Fruit fly (Drosophila melanogaster) whole organism, embryonic: ENCODE measurements around the gene CG31459.

ENCODE experiments used
- Aef1 ChIP-seq: fragments of 200-800 bp; sonication (Bioruptor generic); IDR thresholded peaks from 3 replicates; pipeline ENCODE4 v1.3.6; 2022; ENCODE audit warnings: missing biosample characterization, missing genetic modification characterization
- Atf6 ChIP-seq: fragments of 200-800 bp; sonication (Bioruptor generic); IDR thresholded peaks from 2 replicates; pipeline ENCODE4 v1.3.6; 2022; ENCODE audit warnings: missing biosample characterization, missing genetic modification characterization
- CG11085 ChIP-seq: fragments of 200-800 bp; sonication (Bioruptor generic); IDR thresholded peaks from 2 replicates; pipeline ENCODE4 v1.3.6; 2022; ENCODE audit warnings: missing biosample characterization, missing genetic modification characterization
- CG14014 ChIP-seq: fragments of 200-800 bp; sonication (Bioruptor generic); IDR thresholded peaks from 2 replicates; pipeline ENCODE4 v1.3.6; 2022; ENCODE audit warnings: missing biosample characterization, missing genetic modification characterization
- CG1529 ChIP-seq: fragments of 200-800 bp; sonication (Bioruptor generic); optimal IDR thresholded peaks from 3 replicates; lab custom pipeline; 2018; ENCODE audit warnings: missing biosample characterization, missing genetic modification characterization
- CG1603 ChIP-seq: fragments of 200-800 bp; sonication (Bioruptor generic); optimal IDR thresholded peaks from 2 replicates; lab custom pipeline; 2019; ENCODE audit warnings: missing biosample characterization, mild to moderate bottlenecking, missing genetic modification characterization, moderate library complexity
- CG17328 ChIP-seq: fragments of 200-800 bp; sonication (Bioruptor generic); IDR thresholded peaks from 2 replicates; pipeline ENCODE4 v1.3.6; 2022; ENCODE audit warnings: missing biosample characterization, missing genetic modification characterization
- CG17385 ChIP-seq: fragments of 200-800 bp; sonication (Bioruptor generic); optimal IDR thresholded peaks from 3 replicates; lab custom pipeline; 2018; ENCODE audit warnings: missing biosample characterization, mild to moderate bottlenecking, missing genetic modification characterization
- CG1832 ChIP-seq: fragments of 200-800 bp; sonication (Bioruptor generic); optimal IDR thresholded peaks from 2 replicates; lab custom pipeline; 2017; ENCODE audit warnings: missing biosample characterization, mild to moderate bottlenecking, missing genetic modification characterization, inconsistent platforms
- CG2678 ChIP-seq: fragments of 200-800 bp; sonication (Bioruptor generic); optimal IDR thresholded peaks from 3 replicates; lab custom pipeline; 2019; ENCODE audit warnings: missing biosample characterization, mild to moderate bottlenecking, missing genetic modification characterization, moderate library complexity
- CG2712 ChIP-seq: fragments of 200-800 bp; optimal IDR thresholded peaks from 3 replicates; lab custom pipeline; 2019; ENCODE audit warnings: missing biosample characterization, mild to moderate bottlenecking, missing genetic modification characterization, moderate library complexity
- CG2875 ChIP-seq: fragments of 200-800 bp; sonication (Bioruptor generic); optimal IDR thresholded peaks from 2 replicates; lab custom pipeline; 2017; ENCODE audit warnings: missing biosample characterization, mild to moderate bottlenecking, missing genetic modification characterization, missing genetic modification reagents
- CG4854 ChIP-seq: fragments of 200-800 bp; sonication (Bioruptor generic); optimal IDR thresholded peaks from 2 replicates; lab custom pipeline; 2016; ENCODE audit warnings: missing biosample characterization, missing genetic modification characterization, inconsistent platforms
- CG5245 ChIP-seq: fragments of 200-800 bp; sonication (Bioruptor generic); optimal IDR thresholded peaks from 3 replicates; lab custom pipeline; 2016; ENCODE audit warnings: missing biosample characterization, missing genetic modification characterization
- CG6813 ChIP-seq: fragments of 200-800 bp; sonication (Bioruptor generic); optimal IDR thresholded peaks from 2 replicates; lab custom pipeline; 2017; ENCODE audit warnings: missing biosample characterization, missing genetic modification characterization, mild to moderate bottlenecking, moderate library complexity, missing genetic modification reagents
- CG8290 ChIP-seq, 3 experiments: fragments of 200-800 bp; sonication (Bioruptor generic); optimal IDR thresholded peaks; 2 replicates each; lab custom pipeline; 2016 to 2019; ENCODE audit warnings: missing biosample characterization in 3 of 3, missing genetic modification characterization in 3 of 3, mild to moderate bottlenecking in 2 of 3, moderate library complexity in 1 of 3
- CG9727 ChIP-seq: fragments of 200-800 bp; sonication (Bioruptor generic); optimal IDR thresholded peaks from 3 replicates; lab custom pipeline; 2017; ENCODE audit warnings: missing biosample characterization, mild to moderate bottlenecking, missing genetic modification characterization
- CkIIα-i1 ChIP-seq: fragments of 200-800 bp; sonication (Bioruptor generic); IDR thresholded peaks from 2 replicates; pipeline ENCODE4 v1.3.6; 2022; ENCODE audit warnings: missing biosample characterization, missing genetic modification characterization
- CrebB ChIP-seq: fragments of 200-800 bp; sonication (Bioruptor generic); optimal IDR thresholded peaks from 3 replicates; lab custom pipeline; 2018; ENCODE audit warnings: missing biosample characterization, mild to moderate bottlenecking, missing genetic modification characterization
- D19B ChIP-seq: fragments of 200-800 bp; sonication (Bioruptor generic); optimal IDR thresholded peaks from 2 replicates; lab custom pipeline; 2017; ENCODE audit warnings: missing biosample characterization, mild to moderate bottlenecking, missing genetic modification characterization
- Doc3 ChIP-seq: fragments of 200-800 bp; sonication (Bioruptor generic); IDR thresholded peaks from 3 replicates; pipeline ENCODE4 v1.3.6; 2022; ENCODE audit warnings: missing biosample characterization, missing genetic modification characterization; ENCODE audit not compliant: partially characterized antibody
- H15 ChIP-seq: fragments of 200-800 bp; sonication (Bioruptor generic); IDR thresholded peaks from 3 replicates; pipeline ENCODE4 v1.3.6; 2022; ENCODE audit warnings: missing biosample characterization, missing genetic modification characterization
- H2.0 ChIP-seq: fragments of 200-800 bp; sonication (Bioruptor generic); IDR thresholded peaks from 2 replicates; pipeline ENCODE4 v1.3.6; 2022; ENCODE audit warnings: missing biosample characterization, missing genetic modification characterization
- HLHmδ ChIP-seq: fragments of 200-800 bp; sonication (Bioruptor generic); optimal IDR thresholded peaks from 2 replicates; lab custom pipeline; 2018; ENCODE audit warnings: missing biosample characterization, mild to moderate bottlenecking, missing genetic modification characterization, moderate library complexity
- HmgD ChIP-seq: fragments of 200-800 bp; sonication (Bioruptor generic); optimal IDR thresholded peaks from 3 replicates; lab custom pipeline; 2016; ENCODE audit warnings: missing biosample characterization, missing genetic modification characterization
- Kr ChIP-seq: fragments of 200-800 bp; sonication (Bioruptor generic); optimal IDR thresholded peaks from 2 replicates; lab custom pipeline; 2017; ENCODE audit warnings: missing biosample characterization, mild to moderate bottlenecking, missing genetic modification characterization
- Med ChIP-seq: fragments of 200-800 bp; sonication (Bioruptor generic); peaks from one replicate; lab custom pipeline; 2016; ENCODE audit warnings: missing biosample characterization, missing genetic modification characterization, mild to moderate bottlenecking, inconsistent platforms, moderate library complexity
- NC2β ChIP-seq: fragments of 200-800 bp; sonication (Bioruptor generic); optimal IDR thresholded peaks from 2 replicates; lab custom pipeline; 2016; ENCODE audit warnings: missing biosample characterization, missing genetic modification characterization
- Oli ChIP-seq: fragments of 200-800 bp; sonication (Bioruptor generic); optimal IDR thresholded peaks from 2 replicates; lab custom pipeline; 2018; ENCODE audit warnings: missing biosample characterization, mild to moderate bottlenecking, missing genetic modification characterization, moderate library complexity
- PHDP ChIP-seq: fragments of 200-800 bp; sonication (Bioruptor generic); optimal IDR thresholded peaks from 3 replicates; lab custom pipeline; 2018; ENCODE audit warnings: missing biosample characterization, mild to moderate bottlenecking, missing genetic modification characterization, moderate library complexity
- Rfx ChIP-seq: fragments of 200-800 bp; sonication (Bioruptor generic); IDR thresholded peaks from 2 replicates; pipeline ENCODE4 v1.3.6; 2022; ENCODE audit warnings: missing biosample characterization, missing genetic modification characterization
- Sry-δ ChIP-seq: fragments of 200-800 bp; sonication (Bioruptor generic); optimal IDR thresholded peaks from 2 replicates; lab custom pipeline; 2016; ENCODE audit warnings: missing biosample characterization, missing genetic modification characterization
- Stat92E ChIP-seq, 3 experiments: fragments of >200 bp in 2 of 3; fragments of 200-800 bp in 1 of 3; sonication (Bioruptor generic) in 1 of 3; optimal IDR thresholded peaks; 2 replicates each; lab custom pipeline; 2017 to 2019; ENCODE audit warnings: missing biosample characterization in 3 of 3, missing genetic modification characterization in 3 of 3, mild to moderate bottlenecking in 1 of 3, moderate library complexity in 1 of 3
- bbx ChIP-seq: fragments of 200-800 bp; sonication (Bioruptor generic); IDR thresholded peaks from 2 replicates; pipeline ENCODE4 v1.3.6; 2022; ENCODE audit warnings: missing biosample characterization, missing genetic modification characterization; ENCODE audit not compliant: partially characterized antibody
- bsh ChIP-seq, 2 experiments: fragments of 200-800 bp; sonication (Bioruptor generic); optimal IDR thresholded peaks; 2 replicates each; lab custom pipeline; 2017 to 2018; ENCODE audit warnings: mild to moderate bottlenecking in 2 of 2, missing biosample characterization in 2 of 2, missing genetic modification characterization in 2 of 2, moderate library complexity in 1 of 2
- chinmo ChIP-seq: fragments of 200-800 bp; sonication (Bioruptor generic); IDR thresholded peaks from 4 replicates; pipeline ENCODE4 v1.3.6; 2022; ENCODE audit warnings: missing biosample characterization, missing genetic modification characterization; ENCODE audit not compliant: partially characterized antibody
- cwo ChIP-seq: fragments of 200-800 bp; sonication (Bioruptor generic); optimal IDR thresholded peaks from 3 replicates; lab custom pipeline; 2017; ENCODE audit warnings: missing biosample characterization, missing genetic modification characterization, mild to moderate bottlenecking, moderate library complexity, missing genetic modification reagents
- dysf ChIP-seq: fragments of 200-800 bp; sonication (Bioruptor generic); IDR thresholded peaks from 3 replicates; pipeline ENCODE4 v1.3.6; 2022; ENCODE audit warnings: missing biosample characterization, missing genetic modification characterization
- fd3F ChIP-seq: fragments of 200-800 bp; sonication (Bioruptor generic); optimal IDR thresholded peaks from 2 replicates; lab custom pipeline; 2018; ENCODE audit warnings: missing biosample characterization, mild to moderate bottlenecking, missing genetic modification characterization, moderate library complexity
- fd64A ChIP-seq: fragments of 200-800 bp; sonication (Bioruptor generic); optimal IDR thresholded peaks from 3 replicates; lab custom pipeline; 2018; ENCODE audit warnings: missing biosample characterization, mild to moderate bottlenecking, missing genetic modification characterization
- hbn ChIP-seq: fragments of 200-800 bp; sonication (Bioruptor generic); IDR thresholded peaks from 2 replicates; pipeline ENCODE4 v1.3.6; 2022; ENCODE audit warnings: missing biosample characterization, missing genetic modification characterization; ENCODE audit not compliant: partially characterized antibody
- peb ChIP-seq: fragments of 200-800 bp; sonication (Bioruptor generic); IDR thresholded peaks from 2 replicates; pipeline ENCODE4 v1.3.6; 2022; ENCODE audit warnings: missing biosample characterization, missing genetic modification characterization
- prd ChIP-seq, 3 experiments: fragments of >200 bp in 2 of 3; fragments of 200-800 bp in 1 of 3; sonication (Bioruptor generic) in 1 of 3; optimal IDR thresholded peaks in 2 of 3; IDR thresholded peaks in 1 of 3; 2 replicates in 2 of 3; 3 replicates in 1 of 3; pipeline versions ENCODE4 v1.3.6 to Lab custom; 2017 to 2022; ENCODE audit warnings: missing biosample characterization in 1 of 3, missing genetic modification characterization in 1 of 3
- rib ChIP-seq: fragments of 200-800 bp; sonication (Bioruptor generic); IDR thresholded peaks from 2 replicates; pipeline ENCODE4 v1.3.6; 2022; ENCODE audit warnings: missing biosample characterization, missing genetic modification characterization
- sim ChIP-seq: fragments of 200-800 bp; sonication (Bioruptor generic); IDR thresholded peaks from 2 replicates; pipeline ENCODE4 v1.3.6; 2022; ENCODE audit warnings: missing biosample characterization, missing genetic modification characterization
- sob ChIP-seq: fragments of 200-800 bp; sonication (Bioruptor generic); IDR thresholded peaks from 2 replicates; pipeline ENCODE4 v1.3.6; 2022; ENCODE audit warnings: missing biosample characterization, missing genetic modification characterization
- sr ChIP-seq: fragments of 200-800 bp; sonication (Bioruptor generic); IDR thresholded peaks from 3 replicates; pipeline ENCODE4 v1.3.6; 2022; ENCODE audit warnings: missing biosample characterization, missing genetic modification characterization
- trh ChIP-seq: fragments of 200-800 bp; sonication (Bioruptor generic); optimal IDR thresholded peaks from 2 replicates; lab custom pipeline; 2016; ENCODE audit warnings: missing biosample characterization, missing genetic modification characterization

The CG31459 gene

dm6 chr3R:19836687-19837086 lies 4.0 kb upstream of the CG31459 start, which contains the start of gene bnl (continued):
- TF ChIP-seq fd3F (GFP tag; lab: Kevin White, UChicago) (no peak), CG5245 (peak; percentile 33), HmgD (peak; percentile 67), hbn (no peak; the same call in 1 of the 2 replicates), CG17328 (peak; percentile 61), chinmo (GFP tag; lab: Robert Waterston, UW) (peak; percentile 83; the same call in 3 of the 4 replicates), CG14014 (GFP tag; lab: Robert Waterston, UW) (0 out of 2 replicates have a peak, but pooled peaks have one; percentile 20), Rfx (peak; percentile 71), CG2678 (tag; lab: Kevin White, UChicago) (peak; percentile 46), PHDP (peak; percentile 22), CG1529 (GFP tag; lab: Kevin White, UChicago) (peak; percentile 36), CkIIα-i1 (GFP tag; lab: Robert Waterston, UW) (no peak), CG2875 (peak; percentile 15), CG2712 (tag; lab: Kevin White, UChicago) (peak; percentile 50), HLHmδ (peak; percentile 84), CG11085 (GFP tag; lab: Robert Waterston, UW) (no peak), CG6813 (GFP tag; lab: Kevin White, UChicago) (peak; percentile 46), Oli (tag; lab: Kevin White, UChicago) (peak; percentile 4), Kr (peak; percentile 55), H2.0 (GFP tag; lab: Robert Waterston, UW) (0 out of 2 replicates have a peak, but pooled peaks have one; percentile 30), CG4854 (GFP tag; lab: Kevin White, UChicago) (no peak), Sry-δ (GFP tag; lab: Kevin White, UChicago) (peak; percentile 22), trh (GFP tag; lab: Kevin White, UChicago) (no peak), dysf (peak; percentile 46; the same call in 1 of the 3 replicates), Atf6 (GFP tag; lab: Robert Waterston, UW) (peak; percentile 61), cwo (peak; percentile 85), peb (GFP tag; lab: Robert Waterston, UW) (peak; percentile 37; the same call in 1 of the 2 replicates), CG17385 (GFP tag; lab: Kevin White, UChicago) (peak; percentile 32), sr (GFP tag; lab: Robert Waterston, UW) (peak; percentile 96), H15 (peak; percentile 26; the same call in 1 of the 3 replicates), CG8290 (GFP tag; optimal IDR thresholded peaks at IDR 0.05; lab: Kevin White, UChicago) (peak; percentile 55), CG8290 (tag; optimal IDR thresholded peaks at IDR 0.05; lab: Kevin White, UChicago) (peak; percentile 25 to 91), Stat92E (GFP tag; optimal IDR thresholded peaks at IDR 0.05; lab: Kevin White, UChicago) (peak in 1 of 3 experiments; percentile 58), sob (peak; percentile 72; the same call in 1 of the 2 replicates), fd64A (peak; percentile 9), sim (GFP tag; lab: Robert Waterston, UW) (peak; percentile 13; the same call in 1 of the 2 replicates), CG1832 (peak; percentile 94), bsh (GFP tag; optimal IDR thresholded peaks at IDR 0.05; lab: Kevin White, UChicago) (peak; percentile 11 to 29), rib (peak; percentile 69), D19B (GFP tag; lab: Kevin White, UChicago) (no peak), CG1603 (tag; lab: Kevin White, UChicago) (peak; percentile 38), NC2β (GFP tag; lab: Kevin White, UChicago) (peak; percentile 14), CrebB (peak; percentile 69), bbx (GFP tag; lab: Robert Waterston, UW) (peak; percentile 76), prd (optimal IDR thresholded peaks at IDR 0.05; lab: Kevin White, UChicago) (no peak), prd (GFP tag; IDR thresholded peaks at IDR 0.05; lab: Robert Waterston, UW) (peak; percentile 53; the same call in 2 of the 3 replicates), Med (peak; percentile 94), CG9727 (GFP tag; lab: Kevin White, UChicago) (peak; percentile 53), Aef1 (GFP tag; lab: Robert Waterston, UW) (no peak), Doc3 (GFP tag; lab: Robert Waterston, UW) (0 out of 3 replicates have a peak, but pooled peaks have one; percentile 21)
